Worm (Caenorhabditis elegans) whole organism, L3 larva: ENCODE results near the gene irld-50.

Source experiments
- nhr-11 ChIP-seq: fragments of 150-350 bp; optimal IDR thresholded peaks from 2 replicates; lab custom pipeline; 2014; ENCODE audit warnings: missing biosample characterization, missing genetic modification characterization
- skn-1 ChIP-seq: fragments of 150-350 bp; optimal IDR thresholded peaks from 2 replicates; lab custom pipeline; 2014; ENCODE audit warnings: missing biosample characterization, missing genetic modification characterization

ce11 chrII:2955656-2956115 lies 11.8 kb upstream of the irld-50 start, which contains the start of gene irld-48:
- TF ChIP-seq skn-1 (tag; lab: Kevin White, UChicago): no peak
- no peak for TF ChIP-seq nhr-11 (tag; lab: Kevin White, UChicago)
